Fruit fly (Drosophila melanogaster): ENCODE data around the gene Ugt35C1.

DNA sequence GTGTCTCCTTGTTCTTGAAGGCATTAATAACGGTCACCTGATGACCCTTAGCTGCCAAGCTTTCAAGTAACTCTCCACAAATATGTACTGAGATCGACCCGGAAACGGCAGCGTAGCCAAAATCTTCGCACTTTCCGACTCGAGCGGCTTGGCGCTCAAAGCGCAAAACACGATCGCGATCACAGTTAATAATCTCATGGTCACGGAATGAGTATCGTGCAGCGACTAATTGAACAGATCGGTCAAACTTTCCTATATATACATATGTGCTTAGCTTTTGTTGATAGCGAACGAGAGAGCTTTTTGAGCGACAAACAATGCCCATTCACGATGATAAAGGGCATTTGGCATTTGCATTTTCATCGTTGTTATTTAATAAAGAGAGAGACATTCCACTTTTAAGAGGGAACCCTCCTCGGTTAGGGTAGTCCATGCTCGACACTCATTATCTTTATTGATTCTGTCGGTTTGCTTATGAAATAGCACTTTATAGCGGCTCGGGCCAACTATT, at the start of gene Ugt35C1:
- TF ChIP-seq CG10543 (GFP tag; optimal IDR thresholded peaks at IDR 0.05) (no peak), Oli (tag; optimal IDR thresholded peaks at IDR 0.05) (no peak), schlank (tag; optimal IDR thresholded peaks at IDR 0.05) (no peak), z (GFP tag; IDR thresholded peaks at IDR 0.05) (no peak), ci (GFP tag; IDR thresholded peaks at IDR 0.05) (no peak), Sry-δ (GFP tag; optimal IDR thresholded peaks at IDR 0.05) (no peak), CG31224 (GFP tag; IDR thresholded peaks at IDR 0.05) (no peak), Atf6 (GFP tag; IDR thresholded peaks at IDR 0.05) (no peak), CG10462 (GFP tag; optimal IDR thresholded peaks at IDR 0.05) (no peak), fd96Cb (tag; optimal IDR thresholded peaks at IDR 0.05) (no peak), Bgb (GFP tag; IDR thresholded peaks at IDR 0.05; ENCODE audit: partially characterized antibody) (no peak), Doc2 (GFP tag; IDR thresholded peaks at IDR 0.05) (no peak)
